Fruit fly (Drosophila melanogaster) whole organism, embryonic: ENCODE measurements around the gene CG13024.

Experiments
- Abd-B ChIP-seq: fragments of 200-800 bp; sonication (Bioruptor generic); optimal IDR thresholded peaks from 2 replicates; lab custom pipeline; 2018; ENCODE audit warnings: missing biosample characterization, mild to moderate bottlenecking, missing genetic modification characterization, moderate library complexity
- Atf-2 ChIP-seq: fragments of 200-800 bp; sonication (Bioruptor generic); optimal IDR thresholded peaks from 2 replicates; lab custom pipeline; 2016; ENCODE audit warnings: missing biosample characterization, missing genetic modification characterization
- Awh ChIP-seq: fragments of 200-800 bp; sonication (Bioruptor generic); IDR thresholded peaks from 2 replicates; pipeline ENCODE4, ENCODE4 v1.3.6; 2022; ENCODE audit warnings: missing biosample characterization, missing genetic modification characterization
- CG10274 ChIP-seq: fragments of 200-800 bp; sonication (Bioruptor generic); optimal IDR thresholded peaks from 3 replicates; lab custom pipeline; 2017; ENCODE audit warnings: missing biosample characterization, mild to moderate bottlenecking, missing genetic modification characterization
- CG10565 ChIP-seq: fragments of 200-800 bp; sonication (Bioruptor generic); optimal IDR thresholded peaks from 3 replicates; lab custom pipeline; 2016; ENCODE audit warnings: missing biosample characterization, mild to moderate bottlenecking, missing genetic modification characterization
- CG10654 ChIP-seq: fragments of 200-800 bp; sonication (Bioruptor generic); optimal IDR thresholded peaks from 2 replicates; lab custom pipeline; 2016; ENCODE audit warnings: missing biosample characterization, missing genetic modification characterization
- CG11504 ChIP-seq: fragments of 200-800 bp; sonication (Bioruptor generic); optimal IDR thresholded peaks from 3 replicates; lab custom pipeline; 2019; ENCODE audit warnings: missing biosample characterization, mild to moderate bottlenecking, missing genetic modification characterization, moderate library complexity
- CG11560 ChIP-seq: fragments of 200-800 bp; sonication (Bioruptor generic); IDR thresholded peaks from 3 replicates; pipeline ENCODE4 v1.3.6; 2022; ENCODE audit warnings: missing biosample characterization, missing genetic modification characterization
- CG11696 ChIP-seq: fragments of 200-800 bp; sonication (Bioruptor generic); IDR thresholded peaks from 2 replicates; pipeline ENCODE4 v1.3.6; 2022; ENCODE audit warnings: missing biosample characterization, missing genetic modification characterization
- CG11723 ChIP-seq: fragments of 200-800 bp; sonication (Bioruptor generic); optimal IDR thresholded peaks from 2 replicates; lab custom pipeline; 2017; ENCODE audit warnings: missing biosample characterization, mild to moderate bottlenecking, missing genetic modification characterization
- CG12155 ChIP-seq: fragments of 200-800 bp; sonication (Bioruptor generic); optimal IDR thresholded peaks from 3 replicates; lab custom pipeline; 2016; ENCODE audit warnings: missing biosample characterization, missing genetic modification characterization
- CG1233 ChIP-seq: fragments of 200-800 bp; sonication (Bioruptor generic); optimal IDR thresholded peaks from 4 replicates; lab custom pipeline; 2018; ENCODE audit warnings: missing biosample characterization, mild to moderate bottlenecking, missing genetic modification characterization
- CG13894 ChIP-seq: fragments of 200-800 bp; sonication (Bioruptor generic); optimal IDR thresholded peaks from 3 replicates; lab custom pipeline; 2018; ENCODE audit warnings: missing biosample characterization, mild to moderate bottlenecking, missing genetic modification characterization, moderate library complexity
- CG14965 ChIP-seq: fragments of 200-800 bp; sonication (Bioruptor generic); optimal IDR thresholded peaks from 2 replicates; lab custom pipeline; 2016; ENCODE audit warnings: missing biosample characterization, missing genetic modification characterization, borderline replicate concordance
- CG15073 ChIP-seq: fragments of 200-800 bp; sonication (Bioruptor generic); optimal IDR thresholded peaks from 2 replicates; lab custom pipeline; 2016; ENCODE audit warnings: missing biosample characterization, missing genetic modification characterization
- CG16863 ChIP-seq: fragments of 200-800 bp; sonication (Bioruptor generic); optimal IDR thresholded peaks from 3 replicates; lab custom pipeline; 2016; ENCODE audit warnings: missing biosample characterization, missing genetic modification characterization
- CG17186 ChIP-seq: fragments of 200-800 bp; sonication (Bioruptor generic); optimal IDR thresholded peaks from 3 replicates; lab custom pipeline; 2017; ENCODE audit warnings: missing biosample characterization, missing genetic modification reagents, missing genetic modification characterization
- CG17328 ChIP-seq: fragments of 200-800 bp; sonication (Bioruptor generic); IDR thresholded peaks from 2 replicates; pipeline ENCODE4 v1.3.6; 2022; ENCODE audit warnings: missing biosample characterization, missing genetic modification characterization
- CG17829 ChIP-seq: fragments of 200-800 bp; optimal IDR thresholded peaks from 2 replicates; lab custom pipeline; 2019; ENCODE audit warnings: missing biosample characterization, mild to moderate bottlenecking, missing genetic modification characterization, moderate library complexity
- CG18619 ChIP-seq: fragments of 200-800 bp; sonication (Bioruptor generic); optimal IDR thresholded peaks from 3 replicates; lab custom pipeline; 2017; ENCODE audit warnings: missing biosample characterization, mild to moderate bottlenecking, missing genetic modification characterization
- CG2712 ChIP-seq: fragments of 200-800 bp; optimal IDR thresholded peaks from 3 replicates; lab custom pipeline; 2019; ENCODE audit warnings: missing biosample characterization, mild to moderate bottlenecking, missing genetic modification characterization, moderate library complexity
- CG32532 ChIP-seq: fragments of 200-800 bp; sonication (Bioruptor generic); IDR thresholded peaks from 2 replicates; pipeline ENCODE4 v1.3.6; 2022; ENCODE audit warnings: missing biosample characterization, missing genetic modification characterization
- CG34376 ChIP-seq: fragments of 200-800 bp; sonication (Bioruptor generic); optimal IDR thresholded peaks from 2 replicates; lab custom pipeline; 2018; ENCODE audit warnings: missing biosample characterization, mild to moderate bottlenecking, missing genetic modification characterization
- CG3847 ChIP-seq: fragments of 200-800 bp; sonication (Bioruptor generic); IDR thresholded peaks from 2 replicates; pipeline ENCODE4 v1.3.6; 2022; ENCODE audit warnings: missing biosample characterization, missing genetic modification characterization
- CG4328 ChIP-seq: fragments of 200-800 bp; sonication (Bioruptor generic); optimal IDR thresholded peaks from 3 replicates; lab custom pipeline; 2017; ENCODE audit warnings: missing biosample characterization, missing genetic modification reagents, missing genetic modification characterization
- CG4360 ChIP-seq: fragments of 200-800 bp; sonication (Bioruptor generic); IDR thresholded peaks from 2 replicates; pipeline ENCODE4 v1.3.6; 2022; ENCODE audit warnings: missing biosample characterization, missing genetic modification characterization
- CG6689 ChIP-seq: fragments of 200-800 bp; sonication (Bioruptor generic); IDR thresholded peaks from 2 replicates; pipeline ENCODE4 v1.3.6; 2022; ENCODE audit warnings: missing biosample characterization, missing genetic modification characterization
- CG8281 ChIP-seq: fragments of 200-800 bp; sonication (Bioruptor generic); optimal IDR thresholded peaks from 2 replicates; lab custom pipeline; 2018; ENCODE audit warnings: missing biosample characterization, mild to moderate bottlenecking, missing genetic modification characterization, moderate library complexity
- CG8290 ChIP-seq, 3 experiments: fragments of 200-800 bp; sonication (Bioruptor generic); optimal IDR thresholded peaks; 2 replicates each; lab custom pipeline; 2016 to 2019; ENCODE audit warnings: missing biosample characterization in 3 of 3, missing genetic modification characterization in 3 of 3, mild to moderate bottlenecking in 2 of 3, moderate library complexity in 1 of 3
- CG8388 ChIP-seq: fragments of 200-800 bp; sonication (Bioruptor generic); optimal IDR thresholded peaks from 2 replicates; lab custom pipeline; 2019; ENCODE audit warnings: missing biosample characterization, mild to moderate bottlenecking, missing genetic modification characterization, moderate library complexity
- CG8765 ChIP-seq: fragments of 200-800 bp; sonication (Bioruptor generic); IDR thresholded peaks from 2 replicates; pipeline ENCODE4 v1.3.6; 2022; ENCODE audit warnings: missing biosample characterization, missing genetic modification characterization
- CG9215 ChIP-seq: fragments of 200-800 bp; sonication (Bioruptor generic); IDR thresholded peaks from 2 replicates; pipeline ENCODE4 v1.3.6; 2022; ENCODE audit warnings: missing biosample characterization, missing genetic modification characterization
- CG9797 ChIP-seq: fragments of 200-800 bp; sonication (Bioruptor generic); optimal IDR thresholded peaks from 3 replicates; lab custom pipeline; 2018; ENCODE audit warnings: missing biosample characterization, mild to moderate bottlenecking, missing genetic modification characterization
- Deaf1 ChIP-seq: fragments of 200-800 bp; optimal IDR thresholded peaks from 3 replicates; lab custom pipeline; 2019; ENCODE audit warnings: missing biosample characterization, mild to moderate bottlenecking, missing genetic modification characterization, moderate library complexity
- Dip2 ChIP-seq: fragments of 200-800 bp; sonication (Bioruptor generic); IDR thresholded peaks from 2 replicates; pipeline ENCODE4 v1.3.6; 2022; ENCODE audit warnings: missing biosample characterization, missing genetic modification characterization
- Dref ChIP-seq: fragments of 200-800 bp; sonication (Bioruptor generic); IDR thresholded peaks from 2 replicates; pipeline ENCODE4 v1.3.6; 2022; ENCODE audit warnings: missing biosample characterization, missing genetic modification characterization
- GATAe ChIP-seq: fragments of 200-800 bp; sonication (Bioruptor generic); conservative IDR thresholded peaks from 2 replicates; pipeline ENCODE4 v1.3.6; 2022; ENCODE audit warnings: missing biosample characterization, missing genetic modification characterization
- Gsc ChIP-seq: fragments of 200-800 bp; sonication (Bioruptor generic); IDR thresholded peaks from 2 replicates; pipeline ENCODE4 v1.3.6; 2022; ENCODE audit warnings: missing biosample characterization, missing genetic modification characterization
- Hmr ChIP-seq: fragments of 200-800 bp; sonication (Bioruptor generic); optimal IDR thresholded peaks from 3 replicates; lab custom pipeline; 2017; ENCODE audit warnings: mild to moderate bottlenecking, missing biosample characterization, missing genetic modification reagents, missing genetic modification characterization
- Kr ChIP-seq: fragments of 200-800 bp; sonication (Bioruptor generic); optimal IDR thresholded peaks from 2 replicates; lab custom pipeline; 2017; ENCODE audit warnings: missing biosample characterization, mild to moderate bottlenecking, missing genetic modification characterization
- Optix ChIP-seq: fragments of 200-800 bp; sonication (Bioruptor generic); IDR thresholded peaks from 3 replicates; pipeline ENCODE4 v1.3.6; 2022; ENCODE audit warnings: missing biosample characterization, missing genetic modification characterization
- Rx ChIP-seq: fragments of 200-800 bp; sonication (Bioruptor generic); IDR thresholded peaks from 2 replicates; pipeline ENCODE4 v1.3.6; 2022; ENCODE audit warnings: missing biosample characterization, missing genetic modification characterization
- Vsx1 ChIP-seq: fragments of 200-800 bp; sonication (Bioruptor generic); optimal IDR thresholded peaks from 2 replicates; lab custom pipeline; 2017; ENCODE audit warnings: missing biosample characterization, mild to moderate bottlenecking, missing genetic modification characterization, missing genetic modification reagents
- amos ChIP-seq: fragments of 200-800 bp; sonication (Bioruptor generic); IDR thresholded peaks from 2 replicates; pipeline ENCODE4 v1.3.6; 2022; ENCODE audit warnings: missing biosample characterization, missing genetic modification characterization; ENCODE audit not compliant: partially characterized antibody
- bcd ChIP-seq: fragments of 200-800 bp; sonication (Bioruptor generic); optimal IDR thresholded peaks from 2 replicates; lab custom pipeline; 2017; ENCODE audit warnings: missing biosample characterization, mild to moderate bottlenecking, missing genetic modification characterization
- caup ChIP-seq: fragments of 200-800 bp; sonication (Bioruptor generic); optimal IDR thresholded peaks from 3 replicates; lab custom pipeline; 2017; ENCODE audit warnings: missing biosample characterization, mild to moderate bottlenecking, missing genetic modification characterization, moderate library complexity; ENCODE audit not compliant: severe bottlenecking
- chif ChIP-seq, 2 experiments: fragments of 200-800 bp; sonication (Bioruptor generic); optimal IDR thresholded peaks; 3 replicates each; lab custom pipeline; 2016; ENCODE audit warnings: missing biosample characterization in 2 of 2, missing genetic modification characterization in 2 of 2
- ftz-f1 ChIP-seq: fragments of 200-800 bp; sonication (Bioruptor generic); optimal IDR thresholded peaks from 2 replicates; lab custom pipeline; 2016; ENCODE audit warnings: missing biosample characterization, missing genetic modification characterization
- repo ChIP-seq: fragments of 200-800 bp; sonication (Bioruptor generic); optimal IDR thresholded peaks from 2 replicates; lab custom pipeline; 2016; ENCODE audit warnings: missing biosample characterization, missing genetic modification characterization
- sob ChIP-seq: fragments of 200-800 bp; sonication (Bioruptor generic); IDR thresholded peaks from 2 replicates; pipeline ENCODE4 v1.3.6; 2022; ENCODE audit warnings: missing biosample characterization, missing genetic modification characterization

The CG13024 gene

DNA sequence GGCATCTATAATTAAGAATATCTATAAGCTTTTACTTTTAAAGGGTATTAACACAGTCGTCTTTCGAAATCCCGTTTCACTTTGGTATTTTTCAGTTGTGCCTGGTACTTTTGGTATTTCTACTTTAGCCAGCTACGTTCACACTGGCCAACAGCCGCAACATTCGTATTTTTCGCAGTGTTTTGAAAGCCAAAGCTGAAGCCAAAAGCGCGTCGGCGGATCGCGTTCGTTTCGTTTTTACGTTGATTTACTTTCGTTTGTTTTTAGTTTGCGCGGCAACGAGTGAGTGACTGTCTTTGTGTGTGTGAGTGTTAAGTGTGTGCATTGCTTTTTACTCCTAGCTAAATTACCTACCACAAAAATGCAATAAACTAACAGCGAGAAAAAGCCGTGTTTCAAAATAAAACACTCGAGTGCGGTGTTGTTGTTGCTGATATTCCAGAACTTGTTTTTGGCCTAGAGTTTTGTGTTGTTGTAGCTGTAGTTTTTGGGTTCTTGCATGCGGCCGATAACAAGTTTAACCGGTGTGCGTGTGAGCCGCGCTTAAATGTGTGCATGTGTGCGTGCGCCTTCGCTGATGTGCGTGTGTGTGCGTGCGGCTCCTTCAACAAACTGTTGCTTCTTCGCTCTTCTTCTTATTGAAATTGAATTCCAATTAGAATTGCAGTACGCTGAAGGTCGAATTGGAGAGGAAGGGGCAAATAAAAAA is 36.4 kb upstream of the CG13024 start, which contains the start of gene Lmpt (continued):
- TF ChIP-seq Dip2 (GFP tag; lab: Robert Waterston, UW) (no peak), CG8290 (GFP tag; optimal IDR thresholded peaks at IDR 0.05; lab: Kevin White, UChicago) (peak; percentile 7), CG8290 (tag; optimal IDR thresholded peaks at IDR 0.05; lab: Kevin White, UChicago) (peak in 1 of 2 experiments; percentile 49), CG32532 (GFP tag; lab: Robert Waterston, UW) (no peak), Dref (GFP tag; lab: Robert Waterston, UW) (no peak), CG11723 (GFP tag; lab: Kevin White, UChicago) (no peak), CG11504 (tag; lab: Kevin White, UChicago) (no peak), CG17829 (tag; lab: Kevin White, UChicago) (peak; percentile 34), sob (no peak), CG1233 (no peak), CG18619 (GFP tag; lab: Kevin White, UChicago) (no peak), Kr (GFP tag; lab: Kevin White, UChicago) (no peak), CG17186 (GFP tag; lab: Kevin White, UChicago) (no peak), Deaf1 (tag; lab: Kevin White, UChicago) (peak; percentile 46), CG8281 (tag; lab: Kevin White, UChicago) (no peak), CG17328 (GFP tag; lab: Robert Waterston, UW) (no peak), CG8765 (GFP tag; lab: Robert Waterston, UW) (no peak), CG34376 (peak; percentile 18), CG14965 (GFP tag; lab: Kevin White, UChicago) (no peak), Vsx1 (no peak), Atf-2 (GFP tag; lab: Kevin White, UChicago) (no peak), CG4328 (GFP tag; lab: Kevin White, UChicago) (no peak), Gsc (GFP tag; lab: Robert Waterston, UW) (no peak), repo (GFP tag; lab: Kevin White, UChicago) (no peak), CG2712 (tag; lab: Kevin White, UChicago) (peak; percentile 0), Rx (GFP tag; lab: Robert Waterston, UW) (no peak), CG16863 (GFP tag; lab: Kevin White, UChicago) (no peak), CG12155 (GFP tag; lab: Kevin White, UChicago) (no peak), CG9797 (GFP tag; lab: Kevin White, UChicago) (peak; percentile 84), CG9215 (GFP tag; lab: Robert Waterston, UW) (no peak), GATAe (GFP tag; lab: Robert Waterston, UW) (no peak), Hmr (GFP tag; lab: Kevin White, UChicago) (peak; percentile 7), CG13894 (no peak), caup (GFP tag; lab: Kevin White, UChicago) (no peak), CG10654 (GFP tag; lab: Kevin White, UChicago) (no peak), CG6689 (0 out of 2 replicates have a peak, but pooled peaks have one; percentile 9), CG11696 (GFP tag; lab: Robert Waterston, UW) (no peak), ftz-f1 (GFP tag; lab: Kevin White, UChicago) (peak; percentile 17), CG4360 (GFP tag; lab: Robert Waterston, UW) (peak; percentile 49), bcd (GFP tag; lab: Kevin White, UChicago) (no peak), CG15073 (no peak), Abd-B (no peak), CG8388 (GFP tag; lab: Kevin White, UChicago) (peak; percentile 11), chif (GFP tag; optimal IDR thresholded peaks at IDR 0.05; lab: Kevin White, UChicago) (no peak), CG10274 (no peak), CG3847 (GFP tag; lab: Robert Waterston, UW) (peak; percentile 6; the same call in 1 of the 2 replicates), amos (GFP tag; lab: Robert Waterston, UW) (no peak; the same call in 1 of the 2 replicates), CG10565 (GFP tag; lab: Kevin White, UChicago) (no peak), CG11560 (tag; lab: Robert Waterston, UW) (no peak), Optix (GFP tag; lab: Robert Waterston, UW) (no peak), Awh (GFP tag; lab: Robert Waterston, UW) (no peak; the same call in 1 of the 2 replicates)
